Worm (Caenorhabditis elegans) whole organism, L1 larva: Measurements from ENCODE around the gene K09G1.2.

Experiments
- C04F5.9 ChIP-seq: sonication (generic microtip); optimal IDR thresholded peaks from 2 replicates; lab custom pipeline; 2016; ENCODE audit warnings: missing genetic modification characterization, missing compliant biosample characterization
- ama-1 ChIP-seq: fragments of 150-350 bp; optimal IDR thresholded peaks from 2 replicates; lab custom pipeline; 2014
- blmp-1 ChIP-seq: fragments of 150-350 bp; optimal IDR thresholded peaks from 2 replicates; lab custom pipeline; 2014; ENCODE audit warnings: missing biosample characterization, missing genetic modification characterization
- ceh-63 ChIP-seq: fragments of 200-800 bp; sonication (Bioruptor generic); optimal IDR thresholded peaks from 2 replicates; lab custom pipeline; 2018; ENCODE audit warnings: mild to moderate bottlenecking, missing genetic modification characterization, missing compliant biosample characterization
- dsc-1 ChIP-seq: sonication (generic microtip); optimal IDR thresholded peaks from 2 replicates; lab custom pipeline; 2016; ENCODE audit warnings: mild to moderate bottlenecking, missing genetic modification characterization, missing compliant biosample characterization
- efl-1 ChIP-seq, 4 experiments: fragments of 150-350 bp; optimal IDR thresholded peaks in 3 of 4; peaks in 1 of 4; 1 replicate in 1 of 4; 2 replicates in 3 of 4; lab custom pipeline; 2014; ENCODE audit warnings: missing biosample characterization in 2 of 4, missing genetic modification characterization in 2 of 4, missing genetic modification reagents in 2 of 4
- efl-3 ChIP-seq: fragments of 200-800 bp; sonication (Bioruptor generic); optimal IDR thresholded peaks from 2 replicates; lab custom pipeline; 2018; ENCODE audit warnings: mild to moderate bottlenecking, missing genetic modification characterization, missing compliant biosample characterization
- egl-13 ChIP-seq: sonication (generic microtip); optimal IDR thresholded peaks from 2 replicates; lab custom pipeline; 2016; ENCODE audit warnings: missing genotype, missing genetic modification reagents, missing genetic modification characterization, missing compliant biosample characterization
- elt-2 ChIP-seq: sonication (generic microtip); optimal IDR thresholded peaks from 2 replicates; lab custom pipeline; 2016; ENCODE audit warnings: missing genetic modification characterization, mild to moderate bottlenecking, inconsistent platforms, missing compliant biosample characterization, missing genetic modification reagents
- fkh-10 ChIP-seq: sonication (generic microtip); optimal IDR thresholded peaks from 2 replicates; lab custom pipeline; 2017; ENCODE audit warnings: missing biosample characterization, missing genetic modification reagents, missing genetic modification characterization
- fkh-8 ChIP-seq: sonication (generic microtip); optimal IDR thresholded peaks from 2 replicates; lab custom pipeline; 2016; ENCODE audit warnings: mild to moderate bottlenecking, missing genetic modification characterization, missing compliant biosample characterization
- fos-1 ChIP-seq: fragments of 150-350 bp; optimal IDR thresholded peaks from 2 replicates; lab custom pipeline; 2014; ENCODE audit warnings: missing biosample characterization, missing genetic modification characterization
- grh-1 ChIP-seq: fragments of 200-800 bp; sonication (Bioruptor generic); IDR thresholded peaks from 2 replicates; pipeline ENCODE4 v1.3.6; 2022; ENCODE audit warnings: missing genetic modification reagents, missing genetic modification characterization, missing compliant biosample characterization
- hlh-17 ChIP-seq: fragments of 200-800 bp; sonication (Bioruptor generic); optimal IDR thresholded peaks from 2 replicates; lab custom pipeline; 2018; ENCODE audit warnings: missing genetic modification characterization, mild to moderate bottlenecking, missing compliant biosample characterization, moderate library complexity, borderline replicate concordance
- hpl-2 ChIP-seq: fragments of 150-350 bp; optimal IDR thresholded peaks from 2 replicates; lab custom pipeline; 2014; ENCODE audit warnings: missing biosample characterization, missing genetic modification reagents, missing genetic modification characterization
- isw-1 ChIP-seq: fragments of 200-800 bp; sonication (Bioruptor generic); IDR thresholded peaks from 2 replicates; pipeline ENCODE4 v1.3.6; 2022; ENCODE audit warnings: missing genetic modification characterization, missing compliant biosample characterization
- lin-13 ChIP-seq: fragments of 150-350 bp; optimal IDR thresholded peaks from 2 replicates; lab custom pipeline; 2014; ENCODE audit warnings: missing biosample characterization, missing genetic modification reagents, missing genetic modification characterization
- lin-14 ChIP-seq: fragments of 200-800 bp; sonication (Bioruptor generic); optimal IDR thresholded peaks from 2 replicates; lab custom pipeline; 2018; ENCODE audit warnings: mild to moderate bottlenecking, missing genetic modification characterization, moderate library complexity, missing compliant biosample characterization
- lin-39 ChIP-seq: fragments of 150-350 bp; optimal IDR thresholded peaks from 2 replicates; lab custom pipeline; 2014; ENCODE audit warnings: missing biosample characterization, missing genetic modification reagents, missing genetic modification characterization
- mab-9 ChIP-seq: fragments of 200-800 bp; sonication (Bioruptor generic); IDR thresholded peaks from 2 replicates; pipeline ENCODE4 v1.3.6; 2022; ENCODE audit warnings: missing genetic modification reagents, missing genetic modification characterization, missing compliant biosample characterization
- mef-2 ChIP-seq: fragments of 150-350 bp; optimal IDR thresholded peaks from 2 replicates; lab custom pipeline; 2014; ENCODE audit warnings: missing biosample characterization, missing genetic modification characterization
- nhr-11 ChIP-seq: fragments of 150-350 bp; optimal IDR thresholded peaks from 2 replicates; lab custom pipeline; 2014; ENCODE audit warnings: missing biosample characterization, missing genetic modification characterization
- nhr-19 ChIP-seq: fragments of 200-800 bp; sonication (Bioruptor generic); conservative IDR thresholded peaks from 2 replicates; pipeline ENCODE4 v1.3.6; 2022; ENCODE audit warnings: missing genetic modification characterization, missing compliant biosample characterization
- nhr-20 ChIP-seq: sonication (generic microtip); optimal IDR thresholded peaks from 2 replicates; lab custom pipeline; 2016; ENCODE audit warnings: mild to moderate bottlenecking, missing genetic modification characterization, missing compliant biosample characterization
- nhr-47 ChIP-seq: sonication (generic microtip); optimal IDR thresholded peaks from 2 replicates; lab custom pipeline; 2016; ENCODE audit warnings: mild to moderate bottlenecking, missing genetic modification characterization, moderate library complexity, missing compliant biosample characterization
- nhr-71 ChIP-seq: sonication (generic microtip); optimal IDR thresholded peaks from 2 replicates; lab custom pipeline; 2016; ENCODE audit warnings: mild to moderate bottlenecking, missing genetic modification characterization, moderate library complexity, missing compliant biosample characterization
- nhr-76 ChIP-seq: sonication (generic microtip); optimal IDR thresholded peaks from 2 replicates; lab custom pipeline; 2017; ENCODE audit warnings: missing biosample characterization, missing genetic modification characterization
- nhr-77 ChIP-seq: fragments of 150-350 bp; optimal IDR thresholded peaks from 2 replicates; lab custom pipeline; 2014; ENCODE audit warnings: missing biosample characterization, missing genetic modification characterization
- nhr-85 ChIP-seq: sonication (generic microtip); peaks from one replicate; lab custom pipeline; 2016; ENCODE audit warnings: missing genetic modification characterization, inconsistent platforms, missing compliant biosample characterization
- pax-3 ChIP-seq: fragments of 200-800 bp; sonication (Bioruptor generic); optimal IDR thresholded peaks from 2 replicates; lab custom pipeline; 2018; ENCODE audit warnings: mild to moderate bottlenecking, missing genetic modification characterization, moderate library complexity, missing compliant biosample characterization
- skn-1 ChIP-seq: fragments of 150-350 bp; optimal IDR thresholded peaks from 2 replicates; lab custom pipeline; 2014; ENCODE audit warnings: missing biosample characterization, missing genetic modification characterization
- snu-23 ChIP-seq: sonication (generic microtip); optimal IDR thresholded peaks from 2 replicates; lab custom pipeline; 2016; ENCODE audit warnings: missing genetic modification characterization, missing compliant biosample characterization
- swsn-7 ChIP-seq: sonication (generic microtip); optimal IDR thresholded peaks from 2 replicates; lab custom pipeline; 2016; ENCODE audit warnings: missing genetic modification characterization, missing compliant biosample characterization
- unc-30 ChIP-seq: sonication (generic microtip); optimal IDR thresholded peaks from 2 replicates; lab custom pipeline; 2017; ENCODE audit warnings: missing biosample characterization, missing genetic modification characterization
- xbp-1 ChIP-seq: sonication (generic microtip); optimal IDR thresholded peaks from 2 replicates; lab custom pipeline; 2016; ENCODE audit warnings: missing genetic modification characterization, missing compliant biosample characterization
- ztf-4 ChIP-seq: fragments of 150-350 bp; optimal IDR thresholded peaks from 2 replicates; lab custom pipeline; 2014; ENCODE audit warnings: missing biosample characterization, missing genetic modification characterization

K09G1.2 gene

ce11 chrV:9563585-9563984 lies 26.8 kb upstream of the K09G1.2 start:
- no peak for TF ChIP-seq mef-2 (tag; lab: Kevin White, UChicago)
- peak; percentile 84 for TF ChIP-seq fkh-10 (GFP tag; lab: Kevin White, UChicago)
- TF ChIP-seq unc-30 (tag; lab: Kevin White, UChicago), result no peak
- TF ChIP-seq lin-14 (GFP tag; lab: Kevin White, UChicago), result peak; percentile 37
- TF ChIP-seq fkh-8 (tag; lab: Kevin White, UChicago), result peak; percentile 29
- TF ChIP-seq nhr-47 (tag; lab: Kevin White, UChicago), result no peak
- peak; percentile 61 for TF ChIP-seq dsc-1 (tag; lab: Kevin White, UChicago)
- TF ChIP-seq egl-13 (tag; lab: Kevin White, UChicago), result no peak
- TF ChIP-seq swsn-7 (tag; lab: Kevin White, UChicago), result no peak
- TF ChIP-seq nhr-85 (tag; lab: Kevin White, UChicago), result no peak
- TF ChIP-seq, all 84 proteins: peak for 4

DNA sequence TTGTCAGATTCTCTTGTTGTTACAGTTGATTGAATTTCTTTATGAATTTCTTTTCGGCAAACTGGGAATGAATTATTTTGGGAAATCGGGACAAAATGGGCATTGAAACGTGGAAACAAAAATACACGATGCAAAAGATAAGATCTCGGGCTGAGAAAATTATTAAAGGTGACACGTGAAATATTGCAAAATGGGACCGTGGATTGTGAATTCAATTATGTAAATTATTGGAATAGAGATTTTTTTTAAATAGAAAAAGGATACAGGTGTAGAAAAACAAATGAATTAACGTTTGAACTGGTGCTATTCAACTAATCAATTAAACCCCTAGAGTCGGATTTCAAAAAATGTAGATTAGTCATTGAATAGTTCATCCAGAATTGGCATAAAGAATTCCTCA lies 21.7 kb upstream of the K09G1.2 start, which contains the start of gene F25B3.4:
TSS of gene F25B3.4 (minus strand) at position 101 of the 400 bp plus-strand sequence.
- no peak for TF ChIP-seq nhr-77
- no peak for TF ChIP-seq C04F5.9 (tag; lab: Kevin White, UChicago)
- no peak for TF ChIP-seq nhr-71 (tag; lab: Kevin White, UChicago)
- TF ChIP-seq isw-1 (GFP tag; lab: Robert Waterston, UW), result no peak
- TF ChIP-seq xbp-1 (tag; lab: Kevin White, UChicago), result no peak
- no peak for TF ChIP-seq nhr-11 (tag; lab: Kevin White, UChicago)
- no peak for TF ChIP-seq mab-9 (GFP tag; lab: Robert Waterston, UW)
- TF ChIP-seq lin-13 (GFP tag; lab: Kevin White, UChicago), result no peak
- no peak for TF ChIP-seq nhr-76 (tag; lab: Kevin White, UChicago)
- no peak for TF ChIP-seq skn-1 (tag; lab: Kevin White, UChicago)
- TF ChIP-seq mef-2 (tag; lab: Kevin White, UChicago), result no peak
- TF ChIP-seq dsc-1 (tag; lab: Kevin White, UChicago), result no peak
- no peak for TF ChIP-seq efl-1 (optimal IDR thresholded peaks at IDR 0.05; lab: Kevin White, UChicago)
- no peak for TF ChIP-seq efl-1 (GFP tag; optimal IDR thresholded peaks at IDR 0.05 in 1 of 2; lab: Kevin White, UChicago)
- no peak for TF ChIP-seq nhr-20 (tag; lab: Kevin White, UChicago)
- no peak for TF ChIP-seq fos-1 (tag; lab: Kevin White, UChicago)
- no peak for TF ChIP-seq lin-39 (tag; lab: Kevin White, UChicago)
- no peak for TF ChIP-seq unc-30 (tag; lab: Kevin White, UChicago)
- no peak for TF ChIP-seq nhr-47 (tag; lab: Kevin White, UChicago)
- TF ChIP-seq hlh-17 (GFP tag; lab: Kevin White, UChicago), result no peak
- TF ChIP-seq, all 84 proteins: peak for 0

ce11 chrV:9570197-9570596 lies 20.2 kb upstream of the K09G1.2 start, which contains the start of gene F25B3.5:
Gene F25B3.5 (minus strand): TSS chrV:9570297.
- TF ChIP-seq elt-2 (tag; lab: Kevin White, UChicago) (peak; percentile 41), efl-3 (GFP tag; lab: Kevin White, UChicago) (no peak)
- TF ChIP-seq, all 84 proteins: peak for 1

- TF ChIP-seq ceh-63 (GFP tag; lab: Kevin White, UChicago) (no peak), nhr-11 (tag; lab: Kevin White, UChicago) (no peak), nhr-19 (GFP tag; lab: Robert Waterston, UW) (no peak), hpl-2 (GFP tag; lab: Kevin White, UChicago) (no peak), swsn-7 (tag; lab: Kevin White, UChicago) (no peak), ama-1 (lab: Kevin White, UChicago) (no peak), grh-1 (GFP tag; lab: Robert Waterston, UW) (no peak), egl-13 (tag; lab: Kevin White, UChicago) (no peak), elt-2 (tag; lab: Kevin White, UChicago) (peak; percentile 68)
Measured at ce11 chrV:9571056-9571455, 19.4 kb upstream of the K09G1.2 start.

- TF ChIP-seq snu-23 (GFP tag; lab: Kevin White, UChicago), result no peak
- TF ChIP-seq ztf-4 (tag; lab: Kevin White, UChicago), result no peak
- TF ChIP-seq blmp-1 (tag; lab: Kevin White, UChicago), result peak; percentile 30
- TF ChIP-seq pax-3 (tag; lab: Kevin White, UChicago), result no peak
- no peak for TF ChIP-seq nhr-19 (GFP tag; lab: Robert Waterston, UW)
- no peak for TF ChIP-seq elt-2 (tag; lab: Kevin White, UChicago)
Measured at ce11 chrV:9571673-9572072, 18.7 kb upstream of the K09G1.2 start.
